Fruit fly (Drosophila melanogaster) whole organism, pupa: ENCODE results near the gene Gr97a.

Source experiments
- CG10348 ChIP-seq: fragments of 200-800 bp; sonication (Bioruptor generic); IDR thresholded peaks from 2 replicates; pipeline ENCODE4 v1.3.6; 2022; ENCODE audit warnings: missing biosample characterization, missing genetic modification characterization
- CG12605 ChIP-seq: fragments of 200-800 bp; sonication (Bioruptor generic); IDR thresholded peaks from 2 replicates; pipeline ENCODE4 v1.3.6; 2022; ENCODE audit warnings: missing biosample characterization, missing genetic modification characterization
- CG13204 ChIP-seq: fragments of 200-800 bp; sonication (Bioruptor generic); optimal IDR thresholded peaks from 2 replicates; lab custom pipeline; 2018; ENCODE audit warnings: missing biosample characterization, mild to moderate bottlenecking, missing genetic modification characterization, moderate library complexity
- CG14655 ChIP-seq: fragments of 200-800 bp; sonication (Bioruptor generic); optimal IDR thresholded peaks from 3 replicates; lab custom pipeline; 2017; ENCODE audit warnings: mild to moderate bottlenecking, missing biosample characterization, missing genetic modification reagents, missing genetic modification characterization
- CG15710 ChIP-seq: fragments of 200-800 bp; sonication (Bioruptor generic); optimal IDR thresholded peaks from 2 replicates; lab custom pipeline; 2018; ENCODE audit warnings: missing biosample characterization, mild to moderate bottlenecking, missing genetic modification characterization, moderate library complexity
- CG17806 ChIP-seq: fragments of 200-800 bp; sonication (Bioruptor generic); optimal IDR thresholded peaks from 2 replicates; lab custom pipeline; 2018; ENCODE audit warnings: missing biosample characterization, mild to moderate bottlenecking, missing genetic modification characterization, moderate library complexity
- CG32121 ChIP-seq: fragments of 200-800 bp; sonication (Bioruptor generic); IDR thresholded peaks from 2 replicates; pipeline ENCODE4 v1.3.6; 2022; ENCODE audit warnings: missing biosample characterization, missing genetic modification characterization
- CG34367 ChIP-seq: fragments of 200-800 bp; sonication (Bioruptor generic); optimal IDR thresholded peaks from 2 replicates; lab custom pipeline; 2018; ENCODE audit warnings: missing biosample characterization, mild to moderate bottlenecking, missing genetic modification characterization
- CG4496 ChIP-seq: fragments of 200-800 bp; sonication (Bioruptor generic); IDR thresholded peaks from 3 replicates; pipeline ENCODE4 v1.3.6; 2022; ENCODE audit warnings: missing biosample characterization, missing genetic modification characterization
- CG8159 ChIP-seq: fragments of 200-800 bp; sonication (Bioruptor generic); optimal IDR thresholded peaks from 3 replicates; lab custom pipeline; 2018; ENCODE audit warnings: missing biosample characterization, mild to moderate bottlenecking, missing genetic modification characterization, moderate library complexity
- CG8301 ChIP-seq: fragments of 200-800 bp; sonication (Bioruptor generic); optimal IDR thresholded peaks from 2 replicates; lab custom pipeline; 2018; ENCODE audit warnings: missing biosample characterization, mild to moderate bottlenecking, missing genetic modification characterization
- CG9948 ChIP-seq: fragments of 200-800 bp; sonication (Bioruptor generic); optimal IDR thresholded peaks from 2 replicates; lab custom pipeline; 2018; ENCODE audit warnings: missing biosample characterization, mild to moderate bottlenecking, missing genetic modification characterization, moderate library complexity
- D1 ChIP-seq: fragments of 200-800 bp; sonication (Bioruptor generic); optimal IDR thresholded peaks from 2 replicates; lab custom pipeline; 2018; ENCODE audit warnings: missing biosample characterization, mild to moderate bottlenecking, missing genetic modification characterization, moderate library complexity
- EcR ChIP-seq: fragments of 200-800 bp; sonication (Bioruptor generic); optimal IDR thresholded peaks from 3 replicates; lab custom pipeline; 2019; ENCODE audit warnings: missing biosample characterization, missing genetic modification characterization, mild to moderate bottlenecking, moderate library complexity, missing genetic modification reagents
- Ets98B ChIP-seq: fragments of 200-800 bp; sonication (Bioruptor generic); IDR thresholded peaks from 2 replicates; pipeline ENCODE4 v1.3.6; 2022; ENCODE audit warnings: missing biosample characterization, missing genetic modification characterization
- Pif1A ChIP-seq: fragments of 200-800 bp; sonication (Bioruptor generic); optimal IDR thresholded peaks from 3 replicates; lab custom pipeline; 2016; ENCODE audit warnings: missing biosample characterization, missing genetic modification characterization
- Pif1B ChIP-seq: fragments of 200-800 bp; sonication (Bioruptor generic); optimal IDR thresholded peaks from 3 replicates; lab custom pipeline; 2016; ENCODE audit warnings: missing biosample characterization, missing genetic modification characterization
- Snoo ChIP-seq: fragments of 200-800 bp; sonication (Bioruptor generic); optimal IDR thresholded peaks from 3 replicates; lab custom pipeline; 2017; ENCODE audit warnings: missing biosample characterization, mild to moderate bottlenecking, missing genetic modification characterization, inconsistent platforms
- fd96Ca ChIP-seq: fragments of 200-800 bp; sonication (Bioruptor generic); IDR thresholded peaks from 3 replicates; pipeline ENCODE4 v1.3.6; 2022; ENCODE audit warnings: missing biosample characterization, missing genetic modification characterization
- gl ChIP-seq: fragments of 200-800 bp; sonication (Bioruptor generic); optimal IDR thresholded peaks from 2 replicates; lab custom pipeline; 2018; ENCODE audit warnings: missing biosample characterization, mild to moderate bottlenecking, missing genetic modification characterization
- rn ChIP-seq: fragments of 200-800 bp; sonication (Bioruptor generic); IDR thresholded peaks from 2 replicates; pipeline ENCODE4 v1.3.6; 2022; ENCODE audit warnings: missing biosample characterization, missing genetic modification characterization

The Gr97a gene

dm6 chr3R:26994532-26994931 lies 28.2 kb upstream of the Gr97a start, which contains the start of gene TwdlC:
Gene TwdlC (plus strand): TSS chr3R:26994832.
- TF ChIP-seq D1 (tag; lab: Kevin White, UChicago): no peak
- no peak for TF ChIP-seq CG8301 (tag; lab: Kevin White, UChicago)
- no peak for TF ChIP-seq Pif1B (GFP tag; lab: Kevin White, UChicago)
- TF ChIP-seq EcR (GFP tag; lab: Kevin White, UChicago): no peak
- TF ChIP-seq CG9948 (tag; lab: Kevin White, UChicago): no peak
- TF ChIP-seq CG13204 (GFP tag; lab: Kevin White, UChicago): no peak
- TF ChIP-seq CG14655 (GFP tag; lab: Kevin White, UChicago): no peak
- TF ChIP-seq gl (tag; lab: Kevin White, UChicago): no peak
- no peak for TF ChIP-seq Pif1A (GFP tag; lab: Kevin White, UChicago)

- TF ChIP-seq Pif1A (GFP tag; lab: Kevin White, UChicago): peak; percentile 75
- peak; percentile 33 for TF ChIP-seq CG14655 (GFP tag; lab: Kevin White, UChicago)
- TF ChIP-seq Ets98B (GFP tag; lab: Robert Waterston, UW): peak; percentile 46; the same call in 1 of the 2 replicates
- TF ChIP-seq Pif1B (GFP tag; lab: Kevin White, UChicago): peak; percentile 46
- TF ChIP-seq CG4496 (GFP tag; lab: Robert Waterston, UW): no peak
- peak; percentile 14 for TF ChIP-seq CG15710
- no peak for TF ChIP-seq CG34367 (tag; lab: Kevin White, UChicago)
- TF ChIP-seq CG8301 (tag; lab: Kevin White, UChicago): no peak
- peak; percentile 67 for TF ChIP-seq CG8159 (tag; lab: Kevin White, UChicago)
- TF ChIP-seq CG13204 (GFP tag; lab: Kevin White, UChicago): no peak
- TF ChIP-seq CG10348: no peak
- peak; percentile 35 for TF ChIP-seq gl (tag; lab: Kevin White, UChicago)
- peak; percentile 52 for TF ChIP-seq CG17806 (tag; lab: Kevin White, UChicago)
- peak; percentile 73 for TF ChIP-seq Snoo
- no peak for TF ChIP-seq CG12605 (GFP tag; lab: Robert Waterston, UW)
- peak; percentile 23 for TF ChIP-seq D1 (tag; lab: Kevin White, UChicago)
- TF ChIP-seq CG32121 (GFP tag; lab: Robert Waterston, UW): peak; percentile 61; the same call in 1 of the 2 replicates
- peak; percentile 85 for TF ChIP-seq EcR (GFP tag; lab: Kevin White, UChicago)
- no peak for TF ChIP-seq rn (GFP tag; lab: Robert Waterston, UW)
- TF ChIP-seq fd96Ca: no peak
- TF ChIP-seq CG9948 (tag; lab: Kevin White, UChicago): no peak
- TF ChIP-seq, all 21 proteins: peak for 12
Observed at dm6 chr3R:26989802-26990509, 23.7 kb upstream of the Gr97a start, which contains the start of gene CG31076. Gene CG31076 (minus strand): TSS chr3R:26989852.

- TF ChIP-seq Ets98B (GFP tag; lab: Robert Waterston, UW): peak; percentile 93
- peak; percentile 94 for TF ChIP-seq CG8159 (tag; lab: Kevin White, UChicago)
- TF ChIP-seq CG32121 (GFP tag; lab: Robert Waterston, UW): peak; percentile 91
- peak; percentile 87 for TF ChIP-seq CG9948 (tag; lab: Kevin White, UChicago)
- TF ChIP-seq D1 (tag; lab: Kevin White, UChicago): peak; percentile 84
- peak; percentile 98 for TF ChIP-seq CG12605 (GFP tag; lab: Robert Waterston, UW)
- peak; percentile 73 for TF ChIP-seq gl (tag; lab: Kevin White, UChicago)
- peak; percentile 88 for TF ChIP-seq CG8301 (tag; lab: Kevin White, UChicago)
- peak; percentile 60 for TF ChIP-seq EcR (GFP tag; lab: Kevin White, UChicago)
- TF ChIP-seq Pif1B (GFP tag; lab: Kevin White, UChicago): peak; percentile 90
- peak; percentile 98 for TF ChIP-seq CG4496 (GFP tag; lab: Robert Waterston, UW)
- peak; percentile 73 for TF ChIP-seq CG10348
- peak; percentile 82 for TF ChIP-seq Snoo
- TF ChIP-seq rn (GFP tag; lab: Robert Waterston, UW): peak; percentile 77
- no peak for TF ChIP-seq CG13204 (GFP tag; lab: Kevin White, UChicago)
- TF ChIP-seq CG15710: peak; percentile 85
- TF ChIP-seq Pif1A (GFP tag; lab: Kevin White, UChicago): peak; percentile 93
- peak; percentile 88 for TF ChIP-seq fd96Ca
- TF ChIP-seq CG14655 (GFP tag; lab: Kevin White, UChicago): peak; percentile 86
- peak; percentile 95 for TF ChIP-seq CG17806 (tag; lab: Kevin White, UChicago)
- TF ChIP-seq CG34367 (tag; lab: Kevin White, UChicago): peak; percentile 68
Observed at dm6 chr3R:26988412-26988981, 22.2 kb upstream of the Gr97a start, which contains the start of gene CG31075. Gene CG31075 (minus strand): TSS chr3R:26988517.

- no peak for TF ChIP-seq Pif1A (GFP tag; lab: Kevin White, UChicago)
- TF ChIP-seq fd96Ca: no peak
- TF ChIP-seq Ets98B (GFP tag; lab: Robert Waterston, UW): no peak
- no peak for TF ChIP-seq CG32121 (GFP tag; lab: Robert Waterston, UW)
- TF ChIP-seq D1 (tag; lab: Kevin White, UChicago): no peak
Observed at dm6 chr3R:26987455-26987854, 21.2 kb upstream of the Gr97a start.

dm6 chr3R:26984437-26984836 lies 18.2 kb upstream of the Gr97a start:
- TF ChIP-seq CG14655 (GFP tag; lab: Kevin White, UChicago): no peak
- TF ChIP-seq Pif1A (GFP tag; lab: Kevin White, UChicago): no peak
- no peak for TF ChIP-seq Ets98B (GFP tag; lab: Robert Waterston, UW)
- TF ChIP-seq CG10348: no peak
